Worm (Caenorhabditis elegans) whole organism, young adult: ENCODE measurements around the gene nhr-199.

Experiments used
- F49E8.2 ChIP-seq: sonication (generic microtip); optimal IDR thresholded peaks from 3 replicates; lab custom pipeline; 2017; ENCODE audit warnings: missing genetic modification characterization, mild to moderate bottlenecking, missing compliant biosample characterization, antibody characterized with exemption, moderate library complexity; ENCODE audit not compliant: insufficient read depth
- F57C9.4 ChIP-seq: sonication (generic microtip); optimal IDR thresholded peaks from 2 replicates; lab custom pipeline; 2017; ENCODE audit warnings: mild to moderate bottlenecking, missing genetic modification characterization, missing compliant biosample characterization
- bed-1 ChIP-seq: fragments of 200-800 bp; sonication (Bioruptor generic); IDR thresholded peaks from 2 replicates; pipeline ENCODE4 v1.3.6; 2022; ENCODE audit warnings: missing genetic modification reagents, missing genetic modification characterization, missing compliant biosample characterization
- dpl-1 ChIP-seq: fragments of 150-350 bp; optimal IDR thresholded peaks from 2 replicates; lab custom pipeline; 2014; ENCODE audit warnings: missing biosample characterization, missing genetic modification reagents, missing genetic modification characterization
- egrh-3 ChIP-seq: fragments of 200-800 bp; sonication (Bioruptor generic); IDR thresholded peaks from 2 replicates; pipeline ENCODE4 v1.3.6; 2022; ENCODE audit warnings: missing genetic modification reagents, missing genetic modification characterization, missing compliant biosample characterization
- gei-17 ChIP-seq: fragments of 200-800 bp; sonication (Bioruptor generic); optimal IDR thresholded peaks from 2 replicates; lab custom pipeline; 2018; ENCODE audit warnings: mild to moderate bottlenecking, missing genetic modification characterization, missing compliant biosample characterization
- pbrm-1 ChIP-seq: fragments of 200-800 bp; sonication (Bioruptor generic); IDR thresholded peaks from 2 replicates; pipeline ENCODE4 v1.3.6; 2022; ENCODE audit warnings: missing genetic modification reagents, missing genetic modification characterization, missing compliant biosample characterization
- pha-4 ChIP-seq: fragments of 150-350 bp; sonication (generic microtip); optimal IDR thresholded peaks from 2 replicates; lab custom pipeline; 2014; ENCODE audit warnings: missing biosample characterization, missing genetic modification reagents, missing genetic modification characterization
- repo-1 ChIP-seq: sonication (generic microtip); optimal IDR thresholded peaks from 2 replicates; lab custom pipeline; 2017; ENCODE audit warnings: mild to moderate bottlenecking, missing genetic modification characterization, missing compliant biosample characterization
- snpc-1.1 ChIP-seq: sonication (generic microtip); optimal IDR thresholded peaks from 2 replicates; lab custom pipeline; 2017; ENCODE audit warnings: missing genetic modification characterization, mild to moderate bottlenecking, missing compliant biosample characterization, antibody characterized with exemption, moderate library complexity, missing genotype, missing genetic modification reagents; ENCODE audit not compliant: insufficient read depth
- snpc-4 ChIP-seq, 5 experiments: fragments of 150-350 bp in 1 of 5; sonication (generic microtip) in 4 of 5; optimal IDR thresholded peaks; 2 replicates each; lab custom pipeline; 2014 to 2018; ENCODE audit warnings: missing genetic modification characterization in 5 of 5, missing biosample characterization in 3 of 5, antibody characterized with exemption in 2 of 5, mild to moderate bottlenecking in 2 of 5, missing compliant biosample characterization in 2 of 5, missing genotype in 2 of 5, moderate library complexity in 2 of 5, missing genetic modification reagents in 1 of 5
- zim-3 ChIP-seq: sonication (generic microtip); optimal IDR thresholded peaks from 2 replicates; lab custom pipeline; 2017; ENCODE audit warnings: mild to moderate bottlenecking, missing genetic modification characterization, moderate library complexity, missing compliant biosample characterization

- TF ChIP-seq F49E8.2 (no peak), repo-1 (tag; lab: Kevin White, UChicago) (no peak), F57C9.4 (tag; lab: Kevin White, UChicago) (no peak), gei-17 (GFP tag; lab: Kevin White, UChicago) (no peak), egrh-3 (GFP tag; lab: Robert Waterston, UW) (no peak), bed-1 (GFP tag; lab: Robert Waterston, UW) (no peak), pha-4 (tag; lab: Kevin White, UChicago) (no peak), zim-3 (tag; lab: Kevin White, UChicago) (no peak), snpc-4 (GFP tag; optimal IDR thresholded peaks at IDR 0.05; lab: Kevin White, UChicago) (no peak), snpc-4 (tag; optimal IDR thresholded peaks at IDR 0.05; lab: Kevin White, UChicago) (no peak), pbrm-1 (GFP tag; lab: Robert Waterston, UW) (no peak), dpl-1 (no peak), snpc-1.1 (tag; lab: Kevin White, UChicago) (no peak)
Measured at ce11 chrV:15726610-15727009, 26.9 kb upstream of the nhr-199 start, which contains the start of the genes irld-57 and sfxn-1.3.
